Worm (Caenorhabditis elegans) whole organism, late embryonic: ENCODE results near the gene faxc-1.

Experiments
- F13H6.1 ChIP-seq: sonication (generic microtip); optimal IDR thresholded peaks from 2 replicates; lab custom pipeline; 2016; ENCODE audit warnings: missing genetic modification characterization, missing compliant biosample characterization
- Y22D7AL.16 ChIP-seq: sonication (generic microtip); optimal IDR thresholded peaks from 2 replicates; lab custom pipeline; 2016; ENCODE audit warnings: missing genetic modification characterization, missing compliant biosample characterization
- ama-1 ChIP-seq: fragments of 150-350 bp; optimal IDR thresholded peaks from 2 replicates; lab custom pipeline; 2014
- ceh-24 ChIP-seq: sonication (generic microtip); optimal IDR thresholded peaks from 2 replicates; lab custom pipeline; 2016; ENCODE audit warnings: mild to moderate bottlenecking, missing genetic modification characterization, missing compliant biosample characterization
- ceh-30 ChIP-seq: fragments of 150-350 bp; optimal IDR thresholded peaks from 2 replicates; lab custom pipeline; 2014; ENCODE audit warnings: missing biosample characterization, missing genetic modification characterization
- ceh-34 ChIP-seq: sonication (generic microtip); optimal IDR thresholded peaks from 2 replicates; lab custom pipeline; 2016; ENCODE audit warnings: mild to moderate bottlenecking, missing genetic modification characterization, missing compliant biosample characterization
- ceh-45 ChIP-seq: fragments of 200-800 bp; sonication (Bioruptor generic); IDR thresholded peaks from 2 replicates; pipeline ENCODE4 v1.3.6; 2022; ENCODE audit warnings: missing genetic modification reagents, missing genetic modification characterization, missing compliant biosample characterization
- ceh-6 ChIP-seq: fragments of 200-800 bp; sonication (Bioruptor generic); optimal IDR thresholded peaks from 2 replicates; lab custom pipeline; 2018; ENCODE audit warnings: mild to moderate bottlenecking, missing genetic modification characterization, missing compliant biosample characterization
- ceh-9 ChIP-seq: sonication (generic microtip); optimal IDR thresholded peaks from 2 replicates; lab custom pipeline; 2016; ENCODE audit warnings: mild to moderate bottlenecking, missing genetic modification characterization, inconsistent platforms, missing compliant biosample characterization
- che-1 ChIP-seq: sonication (generic microtip); optimal IDR thresholded peaks from 2 replicates; lab custom pipeline; 2016; ENCODE audit warnings: mild to moderate bottlenecking, missing genetic modification characterization, missing compliant biosample characterization
- dve-1 ChIP-seq: sonication (generic microtip); optimal IDR thresholded peaks from 2 replicates; lab custom pipeline; 2017; ENCODE audit warnings: antibody characterized with exemption, mild to moderate bottlenecking, missing genetic modification characterization, missing compliant biosample characterization
- elt-2 ChIP-seq: sonication (generic microtip); optimal IDR thresholded peaks from 2 replicates; lab custom pipeline; 2016; ENCODE audit warnings: missing genetic modification reagents, missing genetic modification characterization, missing compliant biosample characterization
- elt-4 ChIP-seq: sonication (generic microtip); optimal IDR thresholded peaks from 2 replicates; lab custom pipeline; 2016; ENCODE audit warnings: missing genetic modification characterization, missing compliant biosample characterization
- ets-4 ChIP-seq: sonication (generic microtip); optimal IDR thresholded peaks from 2 replicates; lab custom pipeline; 2016; ENCODE audit warnings: missing genetic modification characterization, missing compliant biosample characterization
- eyg-1 ChIP-seq: sonication (generic microtip); optimal IDR thresholded peaks from 2 replicates; lab custom pipeline; 2016; ENCODE audit warnings: missing genotype, missing genetic modification characterization, missing compliant biosample characterization
- fax-1 ChIP-seq: sonication (generic microtip); optimal IDR thresholded peaks from 2 replicates; lab custom pipeline; 2016; ENCODE audit warnings: missing genotype, missing genetic modification characterization, missing compliant biosample characterization
- hlh-6 ChIP-seq: sonication (generic microtip); optimal IDR thresholded peaks from 2 replicates; lab custom pipeline; 2016; ENCODE audit warnings: missing genotype, missing genetic modification characterization, missing compliant biosample characterization
- hlh-8 ChIP-seq: sonication (generic microtip); optimal IDR thresholded peaks from 2 replicates; lab custom pipeline; 2016; ENCODE audit warnings: missing genotype, missing genetic modification characterization, missing compliant biosample characterization
- lim-6 ChIP-seq: sonication (generic microtip); optimal IDR thresholded peaks from 2 replicates; lab custom pipeline; 2016; ENCODE audit warnings: missing genetic modification characterization, missing compliant biosample characterization
- lin-11 ChIP-seq: fragments of 200-800 bp; sonication (Bioruptor generic); optimal IDR thresholded peaks from 2 replicates; lab custom pipeline; 2018; ENCODE audit warnings: mild to moderate bottlenecking, missing genetic modification characterization, missing compliant biosample characterization
- madf-2 ChIP-seq: sonication (generic microtip); optimal IDR thresholded peaks from 2 replicates; lab custom pipeline; 2017; ENCODE audit warnings: missing genetic modification characterization, missing compliant biosample characterization
- mec-3 ChIP-seq: sonication (generic microtip); optimal IDR thresholded peaks from 2 replicates; lab custom pipeline; 2016; ENCODE audit warnings: borderline replicate concordance, missing genetic modification characterization, missing compliant biosample characterization
- nfya-1 ChIP-seq: sonication (generic microtip); optimal IDR thresholded peaks from 2 replicates; lab custom pipeline; 2017; ENCODE audit warnings: missing genetic modification characterization, mild to moderate bottlenecking, missing compliant biosample characterization, antibody characterized with exemption, moderate library complexity
- nhr-232 ChIP-seq: sonication (generic microtip); optimal IDR thresholded peaks from 2 replicates; lab custom pipeline; 2016; ENCODE audit warnings: missing genetic modification characterization, missing compliant biosample characterization
- npax-4 ChIP-seq: sonication (generic microtip); optimal IDR thresholded peaks from 2 replicates; lab custom pipeline; 2016; ENCODE audit warnings: missing genetic modification characterization, missing compliant biosample characterization
- odd-2 ChIP-seq: sonication (generic microtip); optimal IDR thresholded peaks from 2 replicates; lab custom pipeline; 2017; ENCODE audit warnings: antibody characterized with exemption, mild to moderate bottlenecking, missing genetic modification characterization, missing compliant biosample characterization
- pag-3 ChIP-seq: sonication (generic microtip); optimal IDR thresholded peaks from 2 replicates; lab custom pipeline; 2016; ENCODE audit warnings: missing compliant biosample characterization, missing genetic modification characterization, borderline replicate concordance
- pax-1 ChIP-seq: fragments of 150-350 bp; optimal IDR thresholded peaks from 2 replicates; lab custom pipeline; 2014; ENCODE audit warnings: missing biosample characterization, missing genetic modification characterization
- pha-4 ChIP-seq: fragments of 150-350 bp; optimal IDR thresholded peaks from 2 replicates; lab custom pipeline; 2018; ENCODE audit warnings: missing biosample characterization, missing genetic modification reagents, missing genetic modification characterization
- pqm-1 ChIP-seq: sonication (generic microtip); optimal IDR thresholded peaks from 2 replicates; lab custom pipeline; 2016; ENCODE audit warnings: missing genetic modification characterization, missing compliant biosample characterization
- pros-1 ChIP-seq: fragments of 150-350 bp; optimal IDR thresholded peaks from 2 replicates; lab custom pipeline; 2014; ENCODE audit warnings: missing biosample characterization, missing genetic modification reagents, missing genetic modification characterization
- rnt-1 ChIP-seq: sonication (generic microtip); optimal IDR thresholded peaks from 2 replicates; lab custom pipeline; 2016; ENCODE audit warnings: missing genetic modification characterization, missing compliant biosample characterization
- sdc-2 ChIP-seq: sonication (generic microtip); optimal IDR thresholded peaks from 2 replicates; lab custom pipeline; 2016; ENCODE audit warnings: missing genotype, missing genetic modification characterization, missing compliant biosample characterization
- sox-2 ChIP-seq: fragments of 200-800 bp; sonication (Bioruptor generic); IDR thresholded peaks from 2 replicates; pipeline ENCODE4 v1.3.6; 2022; ENCODE audit warnings: missing genetic modification reagents, missing genetic modification characterization, missing compliant biosample characterization
- sox-4 ChIP-seq: sonication (generic microtip); optimal IDR thresholded peaks from 2 replicates; lab custom pipeline; 2017; ENCODE audit warnings: mild to moderate bottlenecking, missing genetic modification characterization, inconsistent platforms, missing compliant biosample characterization
- unc-3 ChIP-seq, 2 experiments: fragments of 200-800 bp in 1 of 2; sonication (Bioruptor generic) in 1 of 2; sonication (generic microtip) in 1 of 2; conservative IDR thresholded peaks in 1 of 2; optimal IDR thresholded peaks in 1 of 2; 2 replicates each; pipeline versions ENCODE4 v1.3.6 to Lab custom; 2016 to 2022; ENCODE audit warnings: missing compliant biosample characterization in 2 of 2, missing genetic modification characterization in 2 of 2, missing genetic modification reagents in 1 of 2
- unc-42 ChIP-seq: sonication (generic microtip); optimal IDR thresholded peaks from 2 replicates; lab custom pipeline; 2016; ENCODE audit warnings: missing genotype, missing genetic modification characterization, missing compliant biosample characterization
- unc-86 ChIP-seq: sonication (generic microtip); optimal IDR thresholded peaks from 2 replicates; lab custom pipeline; 2016; ENCODE audit warnings: missing genetic modification characterization, missing compliant biosample characterization
- ztf-16 ChIP-seq: sonication (generic microtip); optimal IDR thresholded peaks from 2 replicates; lab custom pipeline; 2017; ENCODE audit warnings: missing genetic modification characterization, missing compliant biosample characterization

Gene faxc-1

DNA sequence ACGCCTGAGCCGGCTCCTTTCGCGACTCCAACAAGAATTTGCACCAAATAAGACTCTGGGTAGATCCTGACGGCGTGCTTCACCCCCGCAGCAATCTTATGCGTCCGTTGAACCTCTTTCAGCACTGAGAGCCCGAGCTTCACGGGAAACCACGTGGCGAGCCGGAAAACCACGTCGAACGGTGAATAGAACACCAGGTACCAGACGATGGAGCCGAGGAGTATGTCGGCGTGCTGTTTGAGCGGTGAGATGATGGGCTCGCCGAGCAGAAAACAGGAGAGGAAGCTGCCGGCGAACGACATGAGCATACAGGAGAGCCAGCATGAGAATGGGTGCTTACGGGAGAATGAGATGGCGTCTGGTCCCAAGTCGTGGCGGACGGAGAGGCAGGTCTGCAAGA is 14.6 kb downstream of the faxc-1 start:
- no peak for TF ChIP-seq nhr-232 (tag; lab: Kevin White, UChicago)
- no peak for TF ChIP-seq ceh-6 (GFP tag; lab: Kevin White, UChicago)
- no peak for TF ChIP-seq ama-1 (lab: Kevin White, UChicago)
- no peak for TF ChIP-seq pros-1 (tag; lab: Kevin White, UChicago)
- no peak for TF ChIP-seq pax-1 (tag; lab: Kevin White, UChicago)
- TF ChIP-seq ceh-9 (tag; lab: Kevin White, UChicago): no peak
- TF ChIP-seq odd-2: no peak
- TF ChIP-seq che-1 (tag; lab: Kevin White, UChicago): no peak
- no peak for TF ChIP-seq ceh-45 (GFP tag; lab: Robert Waterston, UW)
- no peak for TF ChIP-seq ceh-34 (tag; lab: Kevin White, UChicago)
- no peak for TF ChIP-seq ceh-30 (tag; lab: Kevin White, UChicago)
- TF ChIP-seq madf-2 (tag; lab: Kevin White, UChicago): no peak
- TF ChIP-seq pqm-1 (tag; lab: Kevin White, UChicago): no peak
- no peak for TF ChIP-seq mec-3 (tag; lab: Kevin White, UChicago)
- no peak for TF ChIP-seq unc-86 (tag; lab: Kevin White, UChicago)
- no peak for TF ChIP-seq unc-3 (GFP tag; conservative IDR thresholded peaks at IDR 0.05; lab: Robert Waterston, UW)
- TF ChIP-seq unc-3 (tag; optimal IDR thresholded peaks at IDR 0.05; lab: Kevin White, UChicago): no peak
- no peak for TF ChIP-seq ets-4

DNA sequence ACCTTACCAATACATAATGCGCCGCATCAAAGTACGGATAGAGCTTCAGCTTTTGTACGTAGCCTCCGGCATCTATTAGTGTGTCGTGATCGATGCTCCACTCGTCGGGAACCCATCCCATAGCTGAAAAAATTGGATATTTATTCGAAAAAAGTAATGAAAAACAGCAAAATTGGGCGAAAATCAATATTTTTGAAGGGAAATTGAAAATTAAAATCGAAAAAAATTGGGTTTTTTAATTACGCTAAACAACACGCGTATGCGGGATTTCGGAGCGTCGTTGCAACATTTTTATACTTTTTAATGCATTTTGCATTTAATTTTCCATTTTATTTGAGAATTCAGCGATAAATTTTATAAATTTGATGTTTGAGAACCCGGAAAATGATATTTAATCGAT is 15.3 kb downstream of the faxc-1 start, which contains the start of the genes tric-1B.2 and Y57A10A.29:
tric-1B.2 (minus strand) TSS at position 129 of the 400 bp plus-strand sequence.
Y57A10A.29 (plus strand) TSS at position 303 of the 400 bp plus-strand sequence.
- TF ChIP-seq pag-3 (tag; lab: Kevin White, UChicago): no peak
- peak; percentile 61 for TF ChIP-seq unc-42
- TF ChIP-seq ceh-30 (tag; lab: Kevin White, UChicago): no peak
- no peak for TF ChIP-seq ztf-16 (tag; lab: Kevin White, UChicago)
- TF ChIP-seq dve-1 (tag; lab: Kevin White, UChicago): no peak
- no peak for TF ChIP-seq npax-4
- TF ChIP-seq pha-4 (tag; lab: Kevin White, UChicago): no peak
- TF ChIP-seq nfya-1: no peak
- TF ChIP-seq lim-6 (tag; lab: Kevin White, UChicago): no peak

DNA sequence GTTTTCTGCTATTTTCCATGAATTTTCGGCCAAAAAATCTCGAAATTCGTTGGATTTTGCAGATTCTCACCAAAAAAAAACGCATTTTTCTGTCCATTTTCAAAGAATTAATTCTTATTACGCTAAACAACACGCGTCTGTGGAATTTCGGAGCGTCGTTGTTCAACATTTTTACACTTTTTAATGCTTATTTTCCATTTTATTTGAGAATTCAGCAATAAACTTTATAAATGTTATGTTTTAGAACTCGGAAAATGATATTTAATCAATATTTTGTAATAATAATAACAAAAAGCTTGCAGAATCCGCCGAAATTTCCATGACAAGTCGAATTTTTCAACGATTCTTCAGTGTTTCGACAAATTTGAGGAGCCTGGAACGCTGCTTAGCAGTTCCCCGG is 16.4 kb downstream of the faxc-1 start, which contains the start of gene ife-5:
ife-5 (plus strand) TSS at position 301 of the 400 bp plus-strand sequence.
- no peak for TF ChIP-seq Y22D7AL.16
- no peak for TF ChIP-seq ceh-30 (tag; lab: Kevin White, UChicago)
- TF ChIP-seq pha-4 (tag; lab: Kevin White, UChicago): no peak
- TF ChIP-seq pax-1 (tag; lab: Kevin White, UChicago): no peak
- no peak for TF ChIP-seq hlh-6 (tag; lab: Kevin White, UChicago)
- TF ChIP-seq eyg-1: no peak

DNA sequence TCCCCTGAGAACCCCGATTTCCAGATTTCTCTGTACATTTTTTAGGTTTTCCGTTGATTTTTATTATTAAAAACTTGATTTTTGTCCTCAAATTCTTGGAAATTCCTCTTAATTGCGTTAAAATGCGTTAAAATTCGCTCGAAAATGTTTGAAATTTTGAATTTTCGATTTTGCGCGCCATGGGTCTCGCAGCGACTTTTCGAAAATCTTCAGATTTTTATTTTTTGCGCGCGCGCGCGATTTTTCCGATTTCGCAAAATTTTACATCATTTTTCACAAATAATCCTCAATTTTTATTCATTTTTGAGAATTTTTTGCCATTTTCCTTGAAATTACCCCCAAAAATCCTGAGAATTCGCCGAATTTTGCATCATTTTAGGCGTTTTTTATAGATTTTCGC is 20.1 kb downstream of the faxc-1 start:
- TF ChIP-seq rnt-1 (no peak), fax-1 (tag; lab: Kevin White, UChicago) (no peak), elt-4 (tag; lab: Kevin White, UChicago) (no peak), hlh-8 (tag; lab: Kevin White, UChicago) (no peak), ceh-24 (tag; lab: Kevin White, UChicago) (no peak), sox-4 (tag; lab: Kevin White, UChicago) (no peak), sdc-2 (tag; lab: Kevin White, UChicago) (no peak), F13H6.1 (tag; lab: Kevin White, UChicago) (no peak), lin-11 (tag; lab: Kevin White, UChicago) (no peak), sox-2 (GFP tag; lab: Robert Waterston, UW) (no peak), ceh-30 (tag; lab: Kevin White, UChicago) (no peak), pag-3 (tag; lab: Kevin White, UChicago) (no peak), elt-2 (tag; lab: Kevin White, UChicago) (no peak), che-1 (tag; lab: Kevin White, UChicago) (no peak), eyg-1 (no peak)
